Fruit fly (Drosophila melanogaster): ENCODE measurements around the gene CG14223.

DNA sequence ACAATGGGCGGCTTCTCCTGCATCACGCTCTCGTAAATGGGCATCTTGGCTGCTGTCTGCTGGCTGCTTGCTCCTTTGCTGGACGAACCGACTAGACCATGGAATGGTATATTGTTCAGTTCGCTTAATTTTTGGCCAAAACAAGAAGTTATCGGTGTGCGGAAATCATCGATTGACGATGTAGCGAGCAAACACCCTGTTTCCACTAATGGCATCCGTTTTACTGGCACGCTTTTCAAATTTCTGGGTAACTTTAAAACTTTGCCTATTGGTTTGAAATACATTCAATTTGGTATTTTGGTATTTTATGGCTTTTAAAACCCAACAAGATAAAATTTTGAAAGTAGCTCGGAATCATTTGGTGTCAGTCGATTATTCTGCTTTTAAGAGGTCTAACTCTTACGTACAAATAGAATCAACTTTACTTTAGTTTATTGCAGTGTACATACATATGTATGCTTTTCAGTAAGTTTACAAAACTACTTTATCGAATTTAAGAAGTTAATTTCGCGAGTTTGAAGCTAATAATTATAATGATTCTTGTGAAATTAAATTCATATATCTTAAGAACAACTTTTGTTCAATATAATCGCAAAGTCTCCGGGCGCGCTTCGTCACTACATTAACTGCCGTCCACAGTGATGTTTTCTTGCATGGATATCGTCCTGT, 17.8 kb downstream of the CG14223 start, which contains the start of gene Arp10:
- TF ChIP-seq Sp1 (GFP tag; optimal IDR thresholded peaks at IDR 0.05) (peak; percentile 5), brk (GFP tag; optimal IDR thresholded peaks at IDR 0.05) (no peak), Myc (optimal IDR thresholded peaks at IDR 0.05) (no peak), Dfd (GFP tag; optimal IDR thresholded peaks at IDR 0.05) (no peak), Abd-B (GFP tag; optimal IDR thresholded peaks at IDR 0.05) (no peak)

Measured in whole organism, wandering third instar larva.